Worm (Caenorhabditis elegans) whole organism, young adult: Measurements from ENCODE around the gene trpp-11.

Experiments
- C17E4.6 ChIP-seq: fragments of 200-800 bp; sonication (Bioruptor generic); IDR thresholded peaks from 2 replicates; pipeline ENCODE4 v1.3.6; 2022; ENCODE audit warnings: missing genetic modification reagents, missing genetic modification characterization, missing compliant biosample characterization
- F10E7.11 ChIP-seq: sonication (generic microtip); optimal IDR thresholded peaks from 2 replicates; lab custom pipeline; 2017; ENCODE audit warnings: mild to moderate bottlenecking, missing genetic modification characterization, moderate library complexity, missing compliant biosample characterization
- F22D6.2 ChIP-seq: sonication (generic microtip); optimal IDR thresholded peaks from 2 replicates; lab custom pipeline; 2016; ENCODE audit warnings: mild to moderate bottlenecking, missing genetic modification characterization, missing compliant biosample characterization
- F37B4.10 ChIP-seq: fragments of 200-800 bp; sonication (Bioruptor generic); IDR thresholded peaks from 2 replicates; pipeline ENCODE4 v1.3.6; 2022; ENCODE audit warnings: missing genetic modification characterization, missing compliant biosample characterization
- F39B2.1 ChIP-seq: fragments of 200-800 bp; sonication (Bioruptor generic); IDR thresholded peaks from 2 replicates; pipeline ENCODE4 v1.3.6; 2022; ENCODE audit warnings: missing genetic modification reagents, missing genetic modification characterization, missing compliant biosample characterization
- F49E8.2 ChIP-seq: sonication (generic microtip); optimal IDR thresholded peaks from 3 replicates; lab custom pipeline; 2017; ENCODE audit warnings: missing genetic modification characterization, mild to moderate bottlenecking, missing compliant biosample characterization, antibody characterized with exemption, moderate library complexity; ENCODE audit not compliant: insufficient read depth
- F57A8.1 ChIP-seq: fragments of 200-800 bp; sonication (Bioruptor generic); optimal IDR thresholded peaks from 2 replicates; lab custom pipeline; 2018; ENCODE audit warnings: mild to moderate bottlenecking, missing genetic modification characterization, moderate library complexity, missing compliant biosample characterization
- T07F8.4 ChIP-seq: sonication (generic microtip); optimal IDR thresholded peaks from 2 replicates; lab custom pipeline; 2016; ENCODE audit warnings: mild to moderate bottlenecking, missing genetic modification characterization, moderate library complexity, missing compliant biosample characterization
- Y56A3A.18 ChIP-seq: fragments of 200-800 bp; sonication (Bioruptor generic); IDR thresholded peaks from 2 replicates; pipeline ENCODE4 v1.3.6; 2022; ENCODE audit warnings: missing genetic modification reagents, missing genetic modification characterization, missing compliant biosample characterization
- Y67H2A.10 ChIP-seq: fragments of 200-800 bp; sonication (Bioruptor generic); conservative IDR thresholded peaks from 2 replicates; pipeline ENCODE4 v1.3.6; 2022; ENCODE audit warnings: missing genetic modification reagents, missing genetic modification characterization, missing compliant biosample characterization
- Y95B8A.8 ChIP-seq: fragments of 200-800 bp; sonication (Bioruptor generic); IDR thresholded peaks from 2 replicates; pipeline ENCODE4 v1.3.6; 2022; ENCODE audit warnings: missing genetic modification reagents, missing genetic modification characterization, missing compliant biosample characterization
- ceh-100 ChIP-seq: fragments of 200-800 bp; sonication (Bioruptor generic); IDR thresholded peaks from 2 replicates; pipeline ENCODE4 v1.3.6; 2022; ENCODE audit warnings: missing genetic modification reagents, missing genetic modification characterization, missing compliant biosample characterization
- ceh-27 ChIP-seq: fragments of 200-800 bp; sonication (Bioruptor generic); optimal IDR thresholded peaks from 2 replicates; lab custom pipeline; 2018; ENCODE audit warnings: mild to moderate bottlenecking, missing genetic modification characterization, moderate library complexity, missing compliant biosample characterization
- ceh-40 ChIP-seq: fragments of 200-800 bp; sonication (Bioruptor generic); IDR thresholded peaks from 2 replicates; pipeline ENCODE4 v1.3.6; 2022; ENCODE audit warnings: missing genetic modification characterization, missing compliant biosample characterization
- ceh-91 ChIP-seq: fragments of 200-800 bp; sonication (Bioruptor generic); IDR thresholded peaks from 2 replicates; pipeline ENCODE4 v1.3.6; 2022; ENCODE audit warnings: missing genetic modification reagents, missing genetic modification characterization, missing compliant biosample characterization
- dpl-1 ChIP-seq: fragments of 150-350 bp; optimal IDR thresholded peaks from 2 replicates; lab custom pipeline; 2014; ENCODE audit warnings: missing biosample characterization, missing genetic modification reagents, missing genetic modification characterization
- efl-1 ChIP-seq: fragments of 150-350 bp; optimal IDR thresholded peaks from 2 replicates; lab custom pipeline; 2014; ENCODE audit warnings: missing biosample characterization, missing genetic modification reagents, missing genetic modification characterization
- egrh-3 ChIP-seq: fragments of 200-800 bp; sonication (Bioruptor generic); IDR thresholded peaks from 2 replicates; pipeline ENCODE4 v1.3.6; 2022; ENCODE audit warnings: missing genetic modification reagents, missing genetic modification characterization, missing compliant biosample characterization
- fkh-3 ChIP-seq: sonication (generic microtip); optimal IDR thresholded peaks from 2 replicates; lab custom pipeline; 2016; ENCODE audit warnings: mild to moderate bottlenecking, missing genetic modification characterization, missing compliant biosample characterization
- gei-17 ChIP-seq: fragments of 200-800 bp; sonication (Bioruptor generic); optimal IDR thresholded peaks from 2 replicates; lab custom pipeline; 2018; ENCODE audit warnings: mild to moderate bottlenecking, missing genetic modification characterization, missing compliant biosample characterization
- let-607 ChIP-seq, 2 experiments: fragments of 200-800 bp in 1 of 2; sonication (Bioruptor generic) in 1 of 2; sonication (generic microtip) in 1 of 2; optimal IDR thresholded peaks; 2 replicates each; lab custom pipeline; 2016 to 2018; ENCODE audit warnings: mild to moderate bottlenecking in 2 of 2, missing compliant biosample characterization in 2 of 2, missing genetic modification characterization in 2 of 2, moderate library complexity in 2 of 2, missing genotype in 1 of 2
- lin-35 ChIP-seq, 3 experiments: fragments of 150-350 bp in 2 of 3; sonication (generic microtip) in 1 of 3; optimal IDR thresholded peaks; 2 replicates each; lab custom pipeline; 2014 to 2018; ENCODE audit warnings: missing biosample characterization in 3 of 3, missing genetic modification characterization in 3 of 3, missing genetic modification reagents in 3 of 3
- lin-40 ChIP-seq: sonication (generic microtip); optimal IDR thresholded peaks from 2 replicates; lab custom pipeline; 2016; ENCODE audit warnings: missing genetic modification characterization, mild to moderate bottlenecking, missing compliant biosample characterization, missing genotype, missing genetic modification reagents
- lin-54 ChIP-seq: fragments of 200-800 bp; sonication (Bioruptor generic); optimal IDR thresholded peaks from 2 replicates; lab custom pipeline; 2018; ENCODE audit warnings: mild to moderate bottlenecking, missing genetic modification characterization, missing compliant biosample characterization
- lsy-27 ChIP-seq: sonication (generic microtip); optimal IDR thresholded peaks from 2 replicates; lab custom pipeline; 2017; ENCODE audit warnings: missing genetic modification characterization, mild to moderate bottlenecking, missing compliant biosample characterization, antibody characterized with exemption, missing genotype, borderline replicate concordance; ENCODE audit not compliant: insufficient read depth
- mcd-1 ChIP-seq: fragments of 200-800 bp; sonication (Bioruptor generic); IDR thresholded peaks from 2 replicates; pipeline ENCODE4 v1.3.6; 2022; ENCODE audit warnings: missing genetic modification reagents, missing genetic modification characterization, missing compliant biosample characterization
- pha-4 ChIP-seq: fragments of 150-350 bp; sonication (generic microtip); optimal IDR thresholded peaks from 2 replicates; lab custom pipeline; 2014; ENCODE audit warnings: missing biosample characterization, missing genetic modification reagents, missing genetic modification characterization
- sdz-38 ChIP-seq: sonication (generic microtip); optimal IDR thresholded peaks from 2 replicates; lab custom pipeline; 2016; ENCODE audit warnings: missing genotype, missing genetic modification characterization, missing compliant biosample characterization
- sea-2 ChIP-seq: fragments of 200-800 bp; sonication (Bioruptor generic); IDR thresholded peaks from 2 replicates; pipeline ENCODE4 v1.3.6; 2022; ENCODE audit warnings: missing genetic modification characterization, missing compliant biosample characterization
- snpc-1.1 ChIP-seq: sonication (generic microtip); optimal IDR thresholded peaks from 2 replicates; lab custom pipeline; 2017; ENCODE audit warnings: missing genetic modification characterization, mild to moderate bottlenecking, missing compliant biosample characterization, antibody characterized with exemption, moderate library complexity, missing genotype, missing genetic modification reagents; ENCODE audit not compliant: insufficient read depth
- snpc-1.3 ChIP-seq: sonication (generic microtip); optimal IDR thresholded peaks from 2 replicates; lab custom pipeline; 2017; ENCODE audit warnings: missing genetic modification characterization, mild to moderate bottlenecking, missing compliant biosample characterization, antibody characterized with exemption, moderate library complexity, missing genotype, missing genetic modification reagents; ENCODE audit not compliant: insufficient read depth
- snpc-4 ChIP-seq, 5 experiments: fragments of 150-350 bp in 1 of 5; sonication (generic microtip) in 4 of 5; optimal IDR thresholded peaks; 2 replicates each; lab custom pipeline; 2014 to 2018; ENCODE audit warnings: missing genetic modification characterization in 5 of 5, missing biosample characterization in 3 of 5, antibody characterized with exemption in 2 of 5, mild to moderate bottlenecking in 2 of 5, missing compliant biosample characterization in 2 of 5, missing genotype in 2 of 5, moderate library complexity in 2 of 5, missing genetic modification reagents in 1 of 5
- somi-1 ChIP-seq: fragments of 200-800 bp; sonication (Bioruptor generic); optimal IDR thresholded peaks from 2 replicates; lab custom pipeline; 2018; ENCODE audit warnings: mild to moderate bottlenecking, missing genetic modification characterization, missing compliant biosample characterization
- sptf-2 ChIP-seq: fragments of 200-800 bp; sonication (Bioruptor generic); optimal IDR thresholded peaks from 2 replicates; lab custom pipeline; 2018; ENCODE audit warnings: mild to moderate bottlenecking, missing genetic modification characterization, missing compliant biosample characterization
- tbp1 ChIP-seq: fragments of 200-800 bp; sonication (Bioruptor generic); optimal IDR thresholded peaks from 2 replicates; lab custom pipeline; 2018; ENCODE audit warnings: mild to moderate bottlenecking, missing genetic modification characterization, missing compliant biosample characterization
- tbx-9 ChIP-seq: sonication (generic microtip); optimal IDR thresholded peaks from 2 replicates; lab custom pipeline; 2016; ENCODE audit warnings: borderline replicate concordance, missing genetic modification characterization, inconsistent platforms, missing compliant biosample characterization
- tlf-1 ChIP-seq: fragments of 200-800 bp; sonication (Bioruptor generic); optimal IDR thresholded peaks from 2 replicates; lab custom pipeline; 2018; ENCODE audit warnings: mild to moderate bottlenecking, missing genetic modification characterization, missing compliant biosample characterization
- unc-62 ChIP-seq: fragments of 150-350 bp; optimal IDR thresholded peaks from 2 replicates; lab custom pipeline; 2014; ENCODE audit warnings: missing biosample characterization, missing genetic modification reagents, missing genetic modification characterization
- zfh-2 ChIP-seq: fragments of 200-800 bp; sonication (Bioruptor generic); conservative IDR thresholded peaks from 2 replicates; pipeline ENCODE4 v1.3.6; 2022; ENCODE audit warnings: missing genetic modification reagents, missing genetic modification characterization, missing compliant biosample characterization
- ztf-3 ChIP-seq: fragments of 200-800 bp; sonication (Bioruptor generic); optimal IDR thresholded peaks from 2 replicates; lab custom pipeline; 2018; ENCODE audit warnings: mild to moderate bottlenecking, missing genetic modification characterization, missing compliant biosample characterization

The trpp-11 gene

ce11 chrIII:793595-793994 lies 1.3 kb upstream of the trpp-11 start, which contains the start of gene snt-2 (continued):
- TF ChIP-seq Y67H2A.10 (GFP tag; lab: Robert Waterston, UW) (no peak), F39B2.1 (GFP tag; lab: Robert Waterston, UW) (no peak), mcd-1 (GFP tag; lab: Robert Waterston, UW) (peak; percentile 80), sptf-2 (no peak), ztf-3 (no peak), sdz-38 (tag; lab: Kevin White, UChicago) (no peak), Y95B8A.8 (no peak), C17E4.6 (no peak), tbx-9 (tag; lab: Kevin White, UChicago) (no peak), F37B4.10 (no peak), F57A8.1 (GFP tag; lab: Kevin White, UChicago) (no peak), somi-1 (GFP tag; lab: Kevin White, UChicago) (no peak), F10E7.11 (tag; lab: Kevin White, UChicago) (no peak), gei-17 (GFP tag; lab: Kevin White, UChicago) (no peak), ceh-27 (peak; percentile 67), efl-1 (GFP tag; lab: Kevin White, UChicago) (peak; percentile 48), egrh-3 (GFP tag; lab: Robert Waterston, UW) (0 out of 2 replicates have a peak, but pooled peaks have one; percentile 17), sea-2 (GFP tag; lab: Robert Waterston, UW) (no peak), dpl-1 (GFP tag; lab: Kevin White, UChicago) (peak; percentile 20), pha-4 (tag; lab: Kevin White, UChicago) (no peak), snpc-1.3 (tag; lab: Kevin White, UChicago) (peak; percentile 69), tlf-1 (GFP tag; lab: Kevin White, UChicago) (peak; percentile 35), lin-35 (GFP tag; optimal IDR thresholded peaks at IDR 0.05; lab: Kevin White, UChicago) (peak in 1 of 3 experiments; percentile 55), snpc-4 (GFP tag; optimal IDR thresholded peaks at IDR 0.05; lab: Kevin White, UChicago) (no peak), snpc-4 (tag; optimal IDR thresholded peaks at IDR 0.05; lab: Kevin White, UChicago) (peak in 1 of 4 experiments; percentile 3), T07F8.4 (no peak), let-607 (tag; optimal IDR thresholded peaks at IDR 0.05; lab: Kevin White, UChicago) (peak in 1 of 2 experiments; percentile 34), F49E8.2 (tag; lab: Kevin White, UChicago) (peak; percentile 52)
- TF ChIP-seq, all 124 proteins: peak for 37

ce11 chrIII:794000-794399 lies 936 bp upstream of the trpp-11 start, which contains the start of gene rps-29:
Gene rps-29 (plus strand): TSS chrIII:794300.
- TF ChIP-seq ceh-27 (no peak), lin-40 (tag; lab: Kevin White, UChicago) (no peak), Y67H2A.10 (GFP tag; lab: Robert Waterston, UW) (no peak), ceh-91 (GFP tag; lab: Robert Waterston, UW) (no peak), snpc-1.1 (no peak), fkh-3 (no peak), T07F8.4 (no peak), tbp1 (GFP tag; lab: Kevin White, UChicago) (no peak), lsy-27 (no peak), lin-54 (no peak), ceh-100 (GFP tag; lab: Robert Waterston, UW) (no peak), unc-62 (GFP tag; lab: Kevin White, UChicago) (no peak), zfh-2 (GFP tag; lab: Robert Waterston, UW) (no peak), Y56A3A.18 (GFP tag; lab: Robert Waterston, UW) (no peak), F22D6.2 (no peak), ceh-40 (GFP tag; lab: Robert Waterston, UW) (no peak)
